Worm (Caenorhabditis elegans): ENCODE results near the gene F35E12.10.

- TF ChIP-seq ama-1 (optimal IDR thresholded peaks at IDR 0.05) (no peak), nhr-11 (tag; optimal IDR thresholded peaks at IDR 0.05) (no peak), nhr-12 (tag; optimal IDR thresholded peaks at IDR 0.05) (no peak), unc-62 (GFP tag; optimal IDR thresholded peaks at IDR 0.05) (no peak), R02D3.7 (tag; optimal IDR thresholded peaks at IDR 0.05) (no peak)
These were observed 10.2 kb downstream of the F35E12.10 start, which contains the start of gene irg-5 for ce11 chrV:13738374-13738773.
